Fruit fly (Drosophila melanogaster) whole organism, wandering third instar larva: ENCODE measurements around the gene Scgbeta.

Experiments
- CG32264 ChIP-seq: fragments of 200-800 bp; sonication (Bioruptor generic); optimal IDR thresholded peaks from 2 replicates; lab custom pipeline; 2016; ENCODE audit warnings: missing biosample characterization, missing genetic modification characterization
- CG9705 ChIP-seq: fragments of 200-800 bp; sonication (Bioruptor generic); optimal IDR thresholded peaks from 2 replicates; lab custom pipeline; 2018; ENCODE audit warnings: missing biosample characterization, mild to moderate bottlenecking, missing genetic modification characterization
- GATAd ChIP-seq: sonication (Bioruptor generic); optimal IDR thresholded peaks from 2 replicates; lab custom pipeline; 2016; ENCODE audit warnings: missing biosample characterization, missing genetic modification characterization
- HLH106 ChIP-seq: fragments of 200-800 bp; optimal IDR thresholded peaks from 3 replicates; lab custom pipeline; 2019; ENCODE audit warnings: missing biosample characterization, mild to moderate bottlenecking, missing genetic modification characterization, moderate library complexity
- Hr78 ChIP-seq: fragments of >200 bp; optimal IDR thresholded peaks from 2 replicates; lab custom pipeline; 2017; ENCODE audit warnings: missing biosample characterization, missing genetic modification characterization
- Hr83 ChIP-seq: fragments of 200-300 bp; sonication (Bioruptor generic); optimal IDR thresholded peaks from 2 replicates; lab custom pipeline; 2016; ENCODE audit warnings: missing biosample characterization, mild to moderate bottlenecking, missing genetic modification characterization, moderate library complexity; ENCODE audit not compliant: poor library complexity, severe bottlenecking
- Jra ChIP-seq: sonication (Bioruptor generic); optimal IDR thresholded peaks from 2 replicates; lab custom pipeline; 2016; ENCODE audit warnings: missing biosample characterization, missing genetic modification characterization
- Mio ChIP-seq: sonication (Bioruptor generic); optimal IDR thresholded peaks from 2 replicates; lab custom pipeline; 2016; ENCODE audit warnings: missing biosample characterization, missing genetic modification characterization
- Myc ChIP-seq: fragments of >200 bp; optimal IDR thresholded peaks from 2 replicates; lab custom pipeline; 2017
- N ChIP-seq: fragments of >200 bp; optimal IDR thresholded peaks from 2 replicates; lab custom pipeline; 2018; ENCODE audit warnings: missing biosample characterization, missing external identifiers, missing genetic modification characterization
- OdsH ChIP-seq: fragments of 200-800 bp; sonication (Bioruptor generic); optimal IDR thresholded peaks from 2 replicates; lab custom pipeline; 2016; ENCODE audit warnings: missing biosample characterization, mild to moderate bottlenecking, missing genetic modification characterization
- Rel ChIP-seq, 2 experiments: fragments of 200-800 bp; sonication (Bioruptor generic) in 1 of 2; optimal IDR thresholded peaks; 2 replicates in 1 of 2; 3 replicates in 1 of 2; lab custom pipeline; 2016 to 2019; ENCODE audit warnings: mild to moderate bottlenecking in 2 of 2, missing biosample characterization in 2 of 2, missing genetic modification characterization in 2 of 2, moderate library complexity in 1 of 2
- Sp1 ChIP-seq: fragments of 200-800 bp; sonication (Bioruptor generic); optimal IDR thresholded peaks from 3 replicates; lab custom pipeline; 2019; ENCODE audit warnings: missing biosample characterization, mild to moderate bottlenecking, missing genetic modification characterization, moderate library complexity
- br ChIP-seq: fragments of 200-800 bp; sonication (Bioruptor generic); optimal IDR thresholded peaks from 2 replicates; lab custom pipeline; 2016; ENCODE audit warnings: missing biosample characterization, missing genetic modification characterization
- brk ChIP-seq: fragments of 200-800 bp; sonication (Bioruptor generic); optimal IDR thresholded peaks from 2 replicates; lab custom pipeline; 2016; ENCODE audit warnings: missing biosample characterization, mild to moderate bottlenecking, missing genetic modification characterization
- dl ChIP-seq, 2 experiments: fragments of 175-275, 200-275 bp in 1 of 2; fragments of 200-275 bp in 1 of 2; sonication (Bioruptor generic); optimal IDR thresholded peaks; lab custom pipeline; 2018; ENCODE audit warnings: mild to moderate bottlenecking in 2 of 2, missing biosample characterization in 2 of 2, missing genetic modification characterization in 2 of 2, moderate library complexity in 2 of 2; ENCODE audit not compliant: partially characterized antibody in 2 of 2, insufficient read depth in 1 of 2
- dmrt93B ChIP-seq: fragments of 200-800 bp; sonication (Bioruptor generic); optimal IDR thresholded peaks from 2 replicates; lab custom pipeline; 2018; ENCODE audit warnings: missing biosample characterization, mild to moderate bottlenecking, missing genetic modification characterization
- dsf ChIP-seq: sonication (Bioruptor generic); optimal IDR thresholded peaks from 2 replicates; lab custom pipeline; 2016; ENCODE audit warnings: missing biosample characterization, missing genetic modification characterization, borderline replicate concordance
- ey ChIP-seq: fragments of 200-800 bp; sonication (Bioruptor generic); optimal IDR thresholded peaks from 2 replicates; lab custom pipeline; 2016; ENCODE audit warnings: missing biosample characterization, missing genetic modification characterization
- foxo ChIP-seq, 2 experiments: fragments of 200-800 bp; sonication (Bioruptor generic); optimal IDR thresholded peaks; 2 replicates in 1 of 2; 3 replicates in 1 of 2; lab custom pipeline; 2016 to 2017; ENCODE audit warnings: missing biosample characterization in 2 of 2, missing genetic modification characterization in 2 of 2
- fru ChIP-seq: fragments of 200-800 bp; sonication (Bioruptor generic); optimal IDR thresholded peaks from 3 replicates; lab custom pipeline; 2016; ENCODE audit warnings: missing biosample characterization, mild to moderate bottlenecking, missing genetic modification characterization
- lola ChIP-seq: fragments of >200 bp; optimal IDR thresholded peaks from 2 replicates; lab custom pipeline; 2017; ENCODE audit warnings: missing biosample characterization, missing genetic modification characterization
- pan ChIP-seq: fragments of >200 bp; optimal IDR thresholded peaks from 2 replicates; lab custom pipeline; 2017
- psq ChIP-seq: fragments of 200-800 bp; sonication (Bioruptor generic); optimal IDR thresholded peaks from 3 replicates; lab custom pipeline; 2017; ENCODE audit warnings: missing biosample characterization, mild to moderate bottlenecking, missing genetic modification characterization, moderate library complexity
- rgr ChIP-seq: fragments of 200-800 bp; sonication (Bioruptor generic); optimal IDR thresholded peaks from 3 replicates; lab custom pipeline; 2016; ENCODE audit warnings: missing biosample characterization, mild to moderate bottlenecking, missing genetic modification characterization
- sv ChIP-seq: fragments of 200-800 bp; sonication (Bioruptor generic); optimal IDR thresholded peaks from 3 replicates; lab custom pipeline; 2016; ENCODE audit warnings: missing biosample characterization, missing genetic modification characterization
- usp ChIP-seq: fragments of >200 bp; optimal IDR thresholded peaks from 2 replicates; lab custom pipeline; 2017; ENCODE audit warnings: missing biosample characterization, missing genetic modification characterization
- woc ChIP-seq: sonication (Bioruptor generic); optimal IDR thresholded peaks from 2 replicates; lab custom pipeline; 2016; ENCODE audit warnings: missing biosample characterization, mild to moderate bottlenecking, missing genetic modification characterization

The Scgbeta gene

DNA sequence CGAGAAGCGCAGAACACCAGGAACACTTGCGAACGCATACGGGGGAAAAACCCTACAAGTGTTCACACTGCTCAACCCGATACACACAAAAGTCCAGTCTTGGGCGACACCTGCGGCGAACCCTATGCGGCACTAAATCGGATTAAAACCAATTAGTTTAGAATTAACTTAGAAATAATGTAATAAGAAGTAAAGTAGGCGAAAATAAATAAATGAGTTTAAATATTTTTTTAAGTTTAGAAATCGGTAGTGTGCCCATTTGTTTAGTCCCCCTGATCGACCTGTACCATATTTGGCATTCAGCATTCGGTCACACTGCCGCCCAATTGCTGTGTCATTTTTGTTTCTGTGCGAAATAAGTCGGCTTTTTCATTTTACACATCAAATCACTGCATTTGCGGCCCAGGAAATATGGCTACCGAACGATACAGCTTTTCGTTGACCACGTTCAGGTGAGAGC is 8.8 kb upstream of the Scgbeta start, which contains the start of gene Prosalpha2:
TSS of gene Prosalpha2 (plus strand) at position 292 of the 460 bp plus-strand sequence.
- no peak for TF ChIP-seq fru
- no peak for TF ChIP-seq usp (GFP tag; lab: Kevin White, UChicago)
- peak; percentile 29 for TF ChIP-seq rgr (GFP tag; lab: Kevin White, UChicago)
- peak in 1 of 2 experiments; percentile 48 for TF ChIP-seq foxo (GFP tag; optimal IDR thresholded peaks at IDR 0.05; lab: Kevin White, UChicago)
- TF ChIP-seq Rel (GFP tag; optimal IDR thresholded peaks at IDR 0.05; lab: Kevin White, UChicago), result no peak
- TF ChIP-seq Rel (tag; optimal IDR thresholded peaks at IDR 0.05; lab: Kevin White, UChicago), result peak; percentile 99
- no peak for TF ChIP-seq woc
- TF ChIP-seq OdsH (GFP tag; lab: Kevin White, UChicago), result no peak
- TF ChIP-seq HLH106, result peak; percentile 11
- TF ChIP-seq Sp1, result peak; percentile 9
- peak; percentile 28 for TF ChIP-seq ey (GFP tag; lab: Kevin White, UChicago)
- no peak for TF ChIP-seq dsf (GFP tag; lab: Kevin White, UChicago)
- peak; percentile 38 for TF ChIP-seq Myc (lab: Kevin White, UChicago)
- peak; percentile 12 for TF ChIP-seq psq
- TF ChIP-seq, all 38 proteins: peak for 8

DNA sequence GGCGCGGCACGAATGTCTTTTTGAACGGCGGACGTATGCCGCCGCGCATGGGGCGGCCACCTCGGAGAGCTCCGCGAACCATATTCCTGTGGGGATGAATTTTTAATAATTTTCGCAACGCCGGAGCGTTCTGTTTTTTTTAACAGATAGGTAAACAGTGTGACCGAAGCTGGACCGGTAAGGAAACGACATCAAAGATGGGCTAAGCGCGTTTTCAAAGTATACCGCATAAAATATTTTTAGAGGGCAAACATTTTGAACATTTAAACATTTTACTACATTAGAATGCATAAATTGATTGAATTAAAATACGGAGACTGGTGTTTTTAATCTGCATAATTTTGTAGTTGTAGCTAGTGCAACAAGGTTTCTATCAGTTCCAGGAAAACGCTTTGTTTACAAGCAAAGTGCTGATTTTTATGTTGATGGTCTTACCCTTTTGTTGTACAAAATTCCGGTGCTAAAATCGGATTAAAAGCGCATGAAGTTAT is 6.9 kb upstream of the Scgbeta start, which contains the start of the genes CG5641 and CG5245:
TSS of gene CG5641 (minus strand) at position 163 of the 491 bp plus-strand sequence.
TSS of gene CG5245 (plus strand) at position 441 of the 491 bp plus-strand sequence.
- no peak for TF ChIP-seq Rel (GFP tag; optimal IDR thresholded peaks at IDR 0.05; lab: Kevin White, UChicago)
- peak; percentile 66 for TF ChIP-seq Rel (tag; optimal IDR thresholded peaks at IDR 0.05; lab: Kevin White, UChicago)
- no peak for TF ChIP-seq br (GFP tag; lab: Kevin White, UChicago)

DNA sequence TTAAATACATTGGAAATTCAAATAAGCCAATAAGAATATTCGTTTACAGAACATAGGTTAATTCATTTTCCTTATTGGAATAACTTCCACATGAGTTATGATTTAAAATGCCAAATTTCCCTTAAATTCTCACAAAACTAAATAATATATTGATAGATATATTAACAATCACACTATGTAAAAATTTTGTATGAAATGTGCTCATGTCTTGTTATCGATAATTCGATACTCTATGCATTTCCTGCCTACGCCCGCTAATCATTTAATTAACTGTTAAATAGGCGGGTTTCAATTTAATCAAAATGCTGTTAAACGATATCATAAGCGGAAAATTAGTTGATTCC is 4.1 kb upstream of the Scgbeta start, which contains the start of gene NANS:
TSS of gene NANS (plus strand) at position 269 of the 344 bp plus-strand sequence.
- no peak for TF ChIP-seq lola (GFP tag; lab: Kevin White, UChicago)
- TF ChIP-seq CG32264 (GFP tag; lab: Kevin White, UChicago), result no peak
- TF ChIP-seq GATAd, result no peak
- TF ChIP-seq Sp1, result no peak
- TF ChIP-seq br (GFP tag; lab: Kevin White, UChicago), result no peak
- no peak for TF ChIP-seq Hr83 (GFP tag; lab: Kevin White, UChicago)
- no peak for TF ChIP-seq Mio (GFP tag; lab: Kevin White, UChicago)
- no peak for TF ChIP-seq ey (GFP tag; lab: Kevin White, UChicago)
- TF ChIP-seq N, result no peak
- TF ChIP-seq Myc (lab: Kevin White, UChicago), result no peak
- TF ChIP-seq brk (GFP tag; lab: Kevin White, UChicago), result no peak
- TF ChIP-seq Hr78, result no peak

DNA sequence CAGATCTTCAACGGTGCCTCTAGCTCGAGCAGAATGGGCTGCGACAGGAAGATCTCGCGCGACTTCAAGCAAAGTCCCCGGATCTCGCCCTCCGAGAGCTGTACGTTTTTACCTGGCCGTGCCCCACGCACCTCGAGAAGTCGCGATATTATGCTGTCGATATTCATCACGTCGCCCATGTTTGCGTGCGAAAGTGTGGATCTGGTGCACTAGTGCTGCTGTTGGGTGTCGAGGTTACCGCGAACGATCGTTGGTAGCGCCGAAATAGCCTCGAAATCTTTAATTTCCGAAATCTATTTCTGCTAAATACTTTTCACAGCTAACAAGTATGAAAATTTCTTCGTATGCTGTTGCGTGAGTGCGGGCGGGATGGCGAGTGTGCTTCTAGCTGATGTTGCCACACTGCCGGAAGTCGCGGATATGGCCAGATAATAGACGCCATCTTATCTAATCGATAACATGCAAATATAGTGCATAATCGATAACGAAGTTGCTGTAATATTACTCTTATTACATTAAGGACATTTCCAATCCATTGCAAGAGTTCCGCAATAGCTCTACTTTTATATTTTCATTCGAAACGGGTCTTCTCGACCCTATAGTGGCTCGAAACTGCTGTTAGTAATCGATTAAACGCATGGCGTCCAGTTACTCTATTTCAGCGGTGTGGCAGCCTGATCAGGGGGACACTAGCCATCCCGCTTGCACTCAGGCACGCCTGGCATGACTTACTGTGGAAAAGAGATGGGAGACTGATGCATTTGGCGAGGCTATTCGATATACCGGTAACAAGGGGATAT is 3.5 kb upstream of the Scgbeta start, which contains the start of gene Pp1-87B:
TSS of gene Pp1-87B (minus strand) at position 408 of the 800 bp plus-strand sequence.
- TF ChIP-seq Jra (GFP tag; lab: Kevin White, UChicago) (no peak), psq (peak; percentile 6), CG9705 (peak; percentile 38), usp (GFP tag; lab: Kevin White, UChicago) (no peak), dmrt93B (no peak), CG32264 (GFP tag; lab: Kevin White, UChicago) (no peak), ey (GFP tag; lab: Kevin White, UChicago) (peak; percentile 4), dl (GFP tag; optimal IDR thresholded peaks at IDR 0.05; lab: Kevin White, UChicago; ENCODE audit: insufficient read depth in 1 of 2, partially characterized antibody in 2 of 2) (no peak), sv (GFP tag; lab: Kevin White, UChicago) (no peak), Sp1 (peak; percentile 38), Rel (GFP tag; optimal IDR thresholded peaks at IDR 0.05; lab: Kevin White, UChicago) (no peak), Rel (tag; optimal IDR thresholded peaks at IDR 0.05; lab: Kevin White, UChicago) (peak; percentile 28), woc (no peak), brk (GFP tag; lab: Kevin White, UChicago) (no peak), Myc (lab: Kevin White, UChicago) (peak; percentile 83), HLH106 (peak; percentile 24)

DNA sequence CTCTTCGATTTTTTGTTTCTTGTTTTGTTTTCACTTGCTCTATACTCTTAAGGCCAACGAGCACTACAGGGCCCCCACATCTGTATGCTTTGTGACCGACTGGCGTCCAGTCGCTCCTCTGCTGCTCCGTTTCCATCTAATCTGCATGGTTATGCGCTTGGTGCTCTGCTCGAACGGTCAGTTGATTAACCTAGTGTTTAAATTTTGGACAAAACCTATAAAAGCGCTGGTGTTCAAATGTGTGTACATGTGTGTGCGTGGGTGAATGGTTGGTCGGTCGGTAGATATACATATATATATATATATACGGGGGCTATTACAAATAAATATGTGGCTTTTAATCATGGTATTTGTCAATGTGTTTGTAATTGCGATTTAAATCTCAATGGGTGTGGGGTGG is 1.8 kb upstream of the Scgbeta start:
- TF ChIP-seq pan (lab: Kevin White, UChicago) (no peak), rgr (GFP tag; lab: Kevin White, UChicago) (peak; percentile 97)
